Worm (Caenorhabditis elegans) whole organism, L3 larva: ENCODE data around the gene col-71.

Experiments
- ZK546.5 ChIP-seq: sonication (generic microtip); optimal IDR thresholded peaks from 2 replicates; lab custom pipeline; 2017; ENCODE audit warnings: missing biosample characterization, missing genetic modification characterization
- aly-2 ChIP-seq: fragments of 150-350 bp; optimal IDR thresholded peaks from 2 replicates; lab custom pipeline; 2014; ENCODE audit warnings: missing biosample characterization, missing genetic modification characterization
- ama-1 ChIP-seq: fragments of 150-350 bp; optimal IDR thresholded peaks from 2 replicates; lab custom pipeline; 2018
- ceh-28 ChIP-seq: fragments of 150-350 bp; optimal IDR thresholded peaks from 2 replicates; lab custom pipeline; 2014; ENCODE audit warnings: missing biosample characterization, missing genetic modification reagents, missing genetic modification characterization
- ceh-82 ChIP-seq: fragments of 150-350 bp; optimal IDR thresholded peaks from 2 replicates; lab custom pipeline; 2014; ENCODE audit warnings: missing biosample characterization, missing genetic modification characterization
- egl-27 ChIP-seq: sonication (generic microtip); optimal IDR thresholded peaks from 4 replicates; lab custom pipeline; 2017; ENCODE audit warnings: missing biosample characterization, missing genetic modification reagents, missing genetic modification characterization
- nhr-76 ChIP-seq: fragments of 150-350 bp; sonication (generic microtip); optimal IDR thresholded peaks from 5 replicates; lab custom pipeline; 2014; ENCODE audit warnings: missing biosample characterization, missing genetic modification characterization
- unc-62 ChIP-seq: fragments of 150-350 bp; sonication (generic microtip); optimal IDR thresholded peaks from 4 replicates; lab custom pipeline; 2014; ENCODE audit warnings: missing biosample characterization, missing genetic modification reagents, missing genetic modification characterization
- ztf-4 ChIP-seq: fragments of 150-350 bp; optimal IDR thresholded peaks from 2 replicates; lab custom pipeline; 2014; ENCODE audit warnings: missing biosample characterization, missing genetic modification characterization

DNA sequence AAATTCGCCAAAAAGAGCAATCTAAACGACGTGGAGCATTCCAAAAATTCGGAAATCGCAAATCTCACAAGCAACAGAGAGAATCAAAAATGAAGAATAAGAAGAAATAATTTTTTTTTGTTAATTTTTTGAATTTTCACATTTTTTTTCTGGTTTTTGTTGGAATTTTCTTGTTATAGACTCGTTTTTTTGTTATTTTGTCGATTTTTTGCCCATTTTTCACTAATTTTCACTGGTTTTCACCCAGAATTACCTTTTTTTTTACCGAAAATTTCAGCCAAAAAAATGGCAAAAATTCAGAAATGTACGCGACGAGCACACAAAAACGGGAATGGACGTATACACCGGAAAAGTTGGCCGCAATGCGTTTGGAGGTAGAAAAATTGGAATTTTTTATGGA is 2.3 kb upstream of the col-71 start, which contains the start of gene cyh-1:
- TF ChIP-seq ceh-28 (no peak), unc-62 (GFP tag; lab: Kevin White, UChicago) (no peak), ZK546.5 (tag; lab: Kevin White, UChicago) (no peak), egl-27 (tag; lab: Kevin White, UChicago) (no peak), ama-1 (lab: Kevin White, UChicago) (no peak), nhr-76 (tag; lab: Kevin White, UChicago) (no peak), ceh-82 (tag; lab: Kevin White, UChicago) (no peak), aly-2 (no peak), ztf-4 (tag; lab: Kevin White, UChicago) (no peak)
